3 worm cellular contexts compared by ENCODE assay signal in genomic region chrII:580189-580643, ce11.
TF ChIP-seq lines count a peak whose summit lies in the region.

cdc-37 (minus strand) TSS chrII:580593.
W08F4.3 (plus strand) TSS chrII:580602.

TF ChIP-seq in whole organism, L1 larva, 84 proteins besides CTCF, POLR2A, EP300 and RAD21 (continued from another document):
- TF ChIP-seq fos-1 (tag; optimal IDR thresholded peaks at IDR 0.05; lab: Kevin White, UChicago) = peak; percentile 24
- peak; percentile 21 for TF ChIP-seq snu-23 (GFP tag; optimal IDR thresholded peaks at IDR 0.05; lab: Kevin White, UChicago)
- peak; percentile 17 for TF ChIP-seq nhr-85 (tag; lab: Kevin White, UChicago)
- TF ChIP-seq F16B12.6 (tag; optimal IDR thresholded peaks at IDR 0.05; lab: Kevin White, UChicago) = peak; percentile 94
- TF ChIP-seq efl-1 (optimal IDR thresholded peaks at IDR 0.05; lab: Kevin White, UChicago) = peak; percentile 48 to 67
- TF ChIP-seq efl-1 (GFP tag; optimal IDR thresholded peaks at IDR 0.05 in 1 of 2; lab: Kevin White, UChicago) = peak; percentile 62 to 94

TF ChIP-seq in whole organism, L2 larva, 48 proteins besides CTCF, POLR2A, EP300 and RAD21 (continued from another document):
- TF ChIP-seq C34F6.9 (tag; optimal IDR thresholded peaks at IDR 0.05; lab: Kevin White, UChicago) = peak; percentile 19
- no peak for TF ChIP-seq aly-2 (tag; optimal IDR thresholded peaks at IDR 0.05; lab: Kevin White, UChicago)
- TF ChIP-seq ama-1 (optimal IDR thresholded peaks at IDR 0.05; lab: Kevin White, UChicago) = no peak
- no peak for TF ChIP-seq lin-11 (tag; optimal IDR thresholded peaks at IDR 0.05; lab: Kevin White, UChicago)
- peak; percentile 14 for TF ChIP-seq nhr-129 (tag; optimal IDR thresholded peaks at IDR 0.05; lab: Kevin White, UChicago)
- no peak for TF ChIP-seq elt-1 (tag; optimal IDR thresholded peaks at IDR 0.05; lab: Kevin White, UChicago)
- no peak for TF ChIP-seq ztf-11 (tag; optimal IDR thresholded peaks at IDR 0.05; lab: Kevin White, UChicago)
- no peak for TF ChIP-seq nhr-23 (tag; optimal IDR thresholded peaks at IDR 0.05; lab: Kevin White, UChicago)

TF ChIP-seq in whole organism, young adult, 124 proteins besides CTCF, POLR2A, EP300 and RAD21 (continued from another document):
- no peak for TF ChIP-seq lag-1 (GFP tag; IDR thresholded peaks at IDR 0.05; lab: Robert Waterston, UW)
- no peak for TF ChIP-seq egl-18 (GFP tag; IDR thresholded peaks at IDR 0.05; lab: Robert Waterston, UW)
- TF ChIP-seq F33H1.4 (GFP tag; IDR thresholded peaks at IDR 0.05; lab: Robert Waterston, UW) = peak; percentile 60; the same call in 1 of the 2 replicates
- no peak for TF ChIP-seq zim-3 (tag; optimal IDR thresholded peaks at IDR 0.05; lab: Kevin White, UChicago)
- TF ChIP-seq cebp-2 (GFP tag; IDR thresholded peaks at IDR 0.05; lab: Robert Waterston, UW) = no peak
- TF ChIP-seq ztf-6 (GFP tag; IDR thresholded peaks at IDR 0.05; lab: Robert Waterston, UW) = no peak
- no peak for TF ChIP-seq hrde-1 (tag; optimal IDR thresholded peaks at IDR 0.05; lab: Kevin White, UChicago; ENCODE audit: borderline replicate concordance)
- TF ChIP-seq hmg-1.2 (GFP tag; IDR thresholded peaks at IDR 0.05; lab: Robert Waterston, UW) = peak; percentile 36; the same call in 1 of the 2 replicates
- no peak for TF ChIP-seq ztf-25 (GFP tag; IDR thresholded peaks at IDR 0.05; lab: Robert Waterston, UW)
- no peak for TF ChIP-seq bed-2 (GFP tag; IDR thresholded peaks at IDR 0.05; lab: Robert Waterston, UW)
- 0 out of 2 replicates have a peak, but pooled peaks have one; percentile 54 for TF ChIP-seq madf-3 (GFP tag; IDR thresholded peaks at IDR 0.05; lab: Robert Waterston, UW)
- TF ChIP-seq Y95B8A.8 (GFP tag; IDR thresholded peaks at IDR 0.05; lab: Robert Waterston, UW) = no peak
- TF ChIP-seq B0035.1 (tag; optimal IDR thresholded peaks at IDR 0.05; lab: Kevin White, UChicago) = no peak
- TF ChIP-seq T26A5.8 (tag; optimal IDR thresholded peaks at IDR 0.05; lab: Kevin White, UChicago) = no peak
- no peak for TF ChIP-seq ceh-27 (GFP tag; optimal IDR thresholded peaks at IDR 0.05; lab: Kevin White, UChicago)
- no peak for TF ChIP-seq akir-1 (GFP tag; optimal IDR thresholded peaks at IDR 0.05; lab: Kevin White, UChicago)
- no peak for TF ChIP-seq ztf-22 (GFP tag; optimal IDR thresholded peaks at IDR 0.05; lab: Kevin White, UChicago)
- no peak for TF ChIP-seq ceh-58 (GFP tag; IDR thresholded peaks at IDR 0.05; lab: Robert Waterston, UW)
- no peak for TF ChIP-seq nfya-2 (GFP tag; IDR thresholded peaks at IDR 0.05; lab: Robert Waterston, UW)
- TF ChIP-seq pbrm-1 (GFP tag; IDR thresholded peaks at IDR 0.05; lab: Robert Waterston, UW) = 0 out of 2 replicates have a peak, but pooled peaks have one; percentile 20
- no peak for TF ChIP-seq F37B4.10 (GFP tag; IDR thresholded peaks at IDR 0.05; lab: Robert Waterston, UW)
- TF ChIP-seq B0336.3 (GFP tag; IDR thresholded peaks at IDR 0.05; lab: Robert Waterston, UW) = no peak
- TF ChIP-seq let-526 (GFP tag; IDR thresholded peaks at IDR 0.05; lab: Robert Waterston, UW) = no peak
- TF ChIP-seq F57C9.4 (tag; optimal IDR thresholded peaks at IDR 0.05; lab: Kevin White, UChicago) = no peak
- TF ChIP-seq Y53F4B.3 (GFP tag; IDR thresholded peaks at IDR 0.05; lab: Robert Waterston, UW) = no peak
